Worm (Caenorhabditis elegans): ENCODE results near the gene Y46G5A.20.

ce11 chrII:12818488-12818887 is 7.7 kb downstream of the Y46G5A.20 start, which contains the start of gene Y46G5A.22:
- TF ChIP-seq unc-62 (GFP tag; optimal IDR thresholded peaks at IDR 0.05) (no peak), nhr-90 (tag; optimal IDR thresholded peaks at IDR 0.05; ENCODE audit: poor library complexity) (no peak), lsy-2 (tag; optimal IDR thresholded peaks at IDR 0.05) (no peak), nhr-28 (tag; optimal IDR thresholded peaks at IDR 0.05) (no peak), mab-9 (GFP tag; IDR thresholded peaks at IDR 0.05) (no peak), skn-1 (tag; optimal IDR thresholded peaks at IDR 0.05) (no peak), egl-27 (tag; optimal IDR thresholded peaks at IDR 0.05) (no peak), ceh-82 (tag; optimal IDR thresholded peaks at IDR 0.05) (no peak), efl-1 (optimal IDR thresholded peaks at IDR 0.05) (no peak), efl-1 (GFP tag; optimal IDR thresholded peaks at IDR 0.05 in 1 of 2) (no peak)
